Worm (Caenorhabditis elegans): Measurements from ENCODE around the gene F09B9.5.

- TF ChIP-seq tab-1 (GFP tag; IDR thresholded peaks at IDR 0.05) (no peak), flt-1 (GFP tag; IDR thresholded peaks at IDR 0.05) (no peak), cog-1 (tag; optimal IDR thresholded peaks at IDR 0.05) (no peak), ztf-23 (GFP tag; IDR thresholded peaks at IDR 0.05) (no peak), ref-1 (GFP tag; conservative IDR thresholded peaks at IDR 0.05) (no peak), klf-2 (GFP tag; conservative IDR thresholded peaks at IDR 0.05) (no peak)
These were observed 13.9 kb downstream of the F09B9.5 start for ce11 chrX:10168534-10168933.

Data from whole organism, midembryonic.